Worm (Caenorhabditis elegans): ENCODE data around the gene ubc-19.

ce11 chrV:18667179-18667578 is 22.4 kb downstream of the ubc-19 start:
- TF ChIP-seq klf-2 (GFP tag; conservative IDR thresholded peaks at IDR 0.05) (no peak), tab-1 (GFP tag; IDR thresholded peaks at IDR 0.05) (no peak), ztf-23 (GFP tag; IDR thresholded peaks at IDR 0.05) (no peak), ztf-29 (GFP tag; IDR thresholded peaks at IDR 0.05) (no peak), flt-1 (GFP tag; IDR thresholded peaks at IDR 0.05) (no peak), T22C8.4 (GFP tag; IDR thresholded peaks at IDR 0.05) (no peak), ref-1 (GFP tag; conservative IDR thresholded peaks at IDR 0.05) (no peak), med-1 (GFP tag; optimal IDR thresholded peaks at IDR 0.05; ENCODE audit: insufficient read depth) (no peak), cog-1 (tag; optimal IDR thresholded peaks at IDR 0.05) (no peak)
